Fruit fly (Drosophila melanogaster) whole organism: ENCODE results near the gene Dab.

ENCODE experiments used
- Dll ChIP-seq: fragments of >200 bp; optimal IDR thresholded peaks from 2 replicates; lab custom pipeline; 2017
- EcR ChIP-seq, 2 experiments: fragments of >200 bp; optimal IDR thresholded peaks; 2 replicates each; lab custom pipeline; 2017; ENCODE audit warnings: missing biosample characterization in 2 of 2, missing genetic modification characterization in 2 of 2, missing genetic modification reagents in 2 of 2

- TF ChIP-seq EcR (GFP tag; optimal IDR thresholded peaks at IDR 0.05; lab: Kevin White, UChicago) (no peak), Dll (no peak)
These were observed 7.3 kb upstream of the Dab start, which contains the start of gene CG9692 for dm6 chr3L:16704673-16705072.
